Fruit fly (Drosophila melanogaster): ENCODE measurements around the gene meigo.

DNA sequence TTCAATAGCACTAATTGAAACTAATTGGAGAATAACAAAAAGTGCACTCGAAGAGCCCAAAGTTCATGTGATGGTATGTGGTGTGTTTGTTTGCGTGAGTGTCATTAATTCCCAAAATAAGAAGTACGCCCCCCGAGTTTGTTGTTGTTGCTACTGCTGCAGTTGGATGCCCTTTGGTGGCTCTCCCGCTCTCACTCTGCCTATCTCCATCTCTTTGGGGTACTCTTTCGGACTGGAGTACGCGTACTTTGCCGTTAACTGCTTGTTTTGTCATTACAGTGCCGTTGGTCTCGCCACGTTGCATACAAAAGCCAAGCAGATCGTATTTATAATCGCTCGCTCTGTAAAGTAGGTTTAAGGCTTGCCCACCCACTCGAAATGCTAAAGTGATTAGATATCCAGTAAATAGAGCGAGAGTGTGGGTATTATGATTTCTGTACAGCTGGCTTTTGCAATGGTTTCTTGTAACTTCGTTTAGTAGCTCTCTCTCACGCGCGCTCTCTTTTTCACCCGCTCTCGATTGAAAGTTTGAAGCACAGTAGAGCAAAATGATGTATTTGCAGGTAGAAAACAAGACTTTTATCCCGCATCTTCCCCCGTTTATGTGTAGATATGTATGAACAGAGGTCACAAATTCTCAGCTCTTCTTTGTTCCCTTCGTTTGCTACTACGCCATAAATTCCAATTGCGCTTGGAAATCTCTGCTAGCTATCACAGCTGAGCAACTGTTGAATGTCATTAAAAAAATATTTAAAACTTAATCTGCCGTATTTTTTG lies 25.9 kb upstream of the meigo start:
- TF ChIP-seq CG9139 (GFP tag; optimal IDR thresholded peaks at IDR 0.05): no peak
- TF ChIP-seq Hr39 (GFP tag; optimal IDR thresholded peaks at IDR 0.05): peak; percentile 56
- no peak for TF ChIP-seq fkh (GFP tag; optimal IDR thresholded peaks at IDR 0.05)
- peak; percentile 23 for TF ChIP-seq CG6792 (GFP tag; optimal IDR thresholded peaks at IDR 0.05)
- no peak for TF ChIP-seq dsx (GFP tag; optimal IDR thresholded peaks at IDR 0.05; ENCODE audit: poor library complexity, severe bottlenecking)
- TF ChIP-seq CG15336 (GFP tag; IDR thresholded peaks at IDR 0.05): peak; percentile 40; the same call in 1 of the 2 replicates
- TF ChIP-seq Hr38 (GFP tag; optimal IDR thresholded peaks at IDR 0.05): no peak

All from whole organism, prepupa.